Worm (Caenorhabditis elegans) whole organism, L1 larva: Measurements from ENCODE around the gene mtm-3.

Source experiments
- C04F5.9 ChIP-seq: sonication (generic microtip); optimal IDR thresholded peaks from 2 replicates; lab custom pipeline; 2016; ENCODE audit warnings: missing genetic modification characterization, missing compliant biosample characterization
- C16A3.4 ChIP-seq: fragments of 150-350 bp; optimal IDR thresholded peaks from 2 replicates; lab custom pipeline; 2014; ENCODE audit warnings: missing biosample characterization, missing genetic modification characterization
- F16B12.6 ChIP-seq: fragments of 150-350 bp; optimal IDR thresholded peaks from 2 replicates; lab custom pipeline; 2014; ENCODE audit warnings: missing biosample characterization, missing genetic modification characterization
- alr-1 ChIP-seq: fragments of 200-800 bp; sonication (Bioruptor generic); optimal IDR thresholded peaks from 2 replicates; lab custom pipeline; 2018; ENCODE audit warnings: borderline replicate concordance, mild to moderate bottlenecking, missing genetic modification characterization, missing compliant biosample characterization
- ama-1 ChIP-seq: fragments of 150-350 bp; optimal IDR thresholded peaks from 2 replicates; lab custom pipeline; 2014
- blmp-1 ChIP-seq: fragments of 150-350 bp; optimal IDR thresholded peaks from 2 replicates; lab custom pipeline; 2014; ENCODE audit warnings: missing biosample characterization, missing genetic modification characterization
- ceh-82 ChIP-seq, 3 experiments: fragments of 150-350 bp in 1 of 3; sonication (generic microtip) in 2 of 3; optimal IDR thresholded peaks; 2 replicates each; lab custom pipeline; 2014 to 2017; ENCODE audit warnings: missing biosample characterization in 3 of 3, missing genetic modification characterization in 3 of 3
- ceh-90 ChIP-seq: sonication (generic microtip); optimal IDR thresholded peaks from 2 replicates; lab custom pipeline; 2016; ENCODE audit warnings: missing genetic modification characterization, missing compliant biosample characterization
- dpl-1 ChIP-seq, 3 experiments: fragments of 150-350 bp in 2 of 3; sonication (generic microtip) in 1 of 3; optimal IDR thresholded peaks; 2 replicates each; lab custom pipeline; 2014 to 2017; ENCODE audit warnings: missing biosample characterization in 3 of 3, missing genetic modification characterization in 3 of 3, missing genetic modification reagents in 3 of 3
- dsc-1 ChIP-seq: sonication (generic microtip); optimal IDR thresholded peaks from 2 replicates; lab custom pipeline; 2016; ENCODE audit warnings: mild to moderate bottlenecking, missing genetic modification characterization, missing compliant biosample characterization
- efl-1 ChIP-seq, 4 experiments: fragments of 150-350 bp; optimal IDR thresholded peaks in 3 of 4; peaks in 1 of 4; 1 replicate in 1 of 4; 2 replicates in 3 of 4; lab custom pipeline; 2014; ENCODE audit warnings: missing biosample characterization in 2 of 4, missing genetic modification characterization in 2 of 4, missing genetic modification reagents in 2 of 4
- elt-3 ChIP-seq, 6 experiments: fragments of 150-350 bp in 1 of 6; sonication (generic microtip); optimal IDR thresholded peaks; 2 replicates each; lab custom pipeline; 2017 to 2018; ENCODE audit warnings: missing biosample characterization in 6 of 6, missing genetic modification characterization in 6 of 6, inconsistent platforms in 1 of 6
- ets-5 ChIP-seq: fragments of 200-800 bp; sonication (Bioruptor generic); IDR thresholded peaks from 2 replicates; pipeline ENCODE4 v1.3.6; 2022; ENCODE audit warnings: missing genetic modification characterization, missing compliant biosample characterization
- fkh-10 ChIP-seq: sonication (generic microtip); optimal IDR thresholded peaks from 2 replicates; lab custom pipeline; 2017; ENCODE audit warnings: missing biosample characterization, missing genetic modification reagents, missing genetic modification characterization
- grh-1 ChIP-seq: fragments of 200-800 bp; sonication (Bioruptor generic); IDR thresholded peaks from 2 replicates; pipeline ENCODE4 v1.3.6; 2022; ENCODE audit warnings: missing genetic modification reagents, missing genetic modification characterization, missing compliant biosample characterization
- hlh-17 ChIP-seq: fragments of 200-800 bp; sonication (Bioruptor generic); optimal IDR thresholded peaks from 2 replicates; lab custom pipeline; 2018; ENCODE audit warnings: missing genetic modification characterization, mild to moderate bottlenecking, missing compliant biosample characterization, moderate library complexity, borderline replicate concordance
- hlh-4 ChIP-seq: sonication (generic microtip); optimal IDR thresholded peaks from 2 replicates; lab custom pipeline; 2016; ENCODE audit warnings: mild to moderate bottlenecking, missing genetic modification characterization, missing compliant biosample characterization
- hpl-2 ChIP-seq: fragments of 150-350 bp; optimal IDR thresholded peaks from 2 replicates; lab custom pipeline; 2014; ENCODE audit warnings: missing biosample characterization, missing genetic modification reagents, missing genetic modification characterization
- irx-1 ChIP-seq: sonication (generic microtip); optimal IDR thresholded peaks from 2 replicates; lab custom pipeline; 2016; ENCODE audit warnings: missing genetic modification characterization, missing compliant biosample characterization
- isw-1 ChIP-seq: fragments of 200-800 bp; sonication (Bioruptor generic); IDR thresholded peaks from 2 replicates; pipeline ENCODE4 v1.3.6; 2022; ENCODE audit warnings: missing genetic modification characterization, missing compliant biosample characterization
- jun-1 ChIP-seq: fragments of 150-350 bp; optimal IDR thresholded peaks from 2 replicates; lab custom pipeline; 2014; ENCODE audit warnings: missing biosample characterization, missing genetic modification reagents, missing genetic modification characterization
- lin-13 ChIP-seq: fragments of 150-350 bp; optimal IDR thresholded peaks from 2 replicates; lab custom pipeline; 2014; ENCODE audit warnings: missing biosample characterization, missing genetic modification reagents, missing genetic modification characterization
- lin-14 ChIP-seq: fragments of 200-800 bp; sonication (Bioruptor generic); optimal IDR thresholded peaks from 2 replicates; lab custom pipeline; 2018; ENCODE audit warnings: mild to moderate bottlenecking, missing genetic modification characterization, moderate library complexity, missing compliant biosample characterization
- lin-35 ChIP-seq, 2 experiments: fragments of 150-350 bp; optimal IDR thresholded peaks; 2 replicates each; lab custom pipeline; 2014; ENCODE audit warnings: missing biosample characterization in 2 of 2, missing genetic modification characterization in 2 of 2, missing genetic modification reagents in 2 of 2
- lir-3 ChIP-seq: sonication (generic microtip); optimal IDR thresholded peaks from 2 replicates; lab custom pipeline; 2016; ENCODE audit warnings: mild to moderate bottlenecking, missing genetic modification characterization, moderate library complexity, missing compliant biosample characterization; ENCODE audit not compliant: poor library complexity
- lsy-2 ChIP-seq, 2 experiments: fragments of 150-350 bp; optimal IDR thresholded peaks; 2 replicates each; lab custom pipeline; 2014; ENCODE audit warnings: missing biosample characterization in 2 of 2, missing genetic modification characterization in 2 of 2
- mdl-1 ChIP-seq, 2 experiments: fragments of 150-350 bp; optimal IDR thresholded peaks; 2 replicates each; lab custom pipeline; 2014 to 2017; ENCODE audit warnings: missing biosample characterization in 2 of 2, missing genetic modification characterization in 2 of 2, inconsistent platforms in 1 of 2
- mep-1 ChIP-seq: fragments of 150-350 bp; optimal IDR thresholded peaks from 2 replicates; lab custom pipeline; 2014; ENCODE audit warnings: missing biosample characterization, missing genetic modification characterization
- nhr-11 ChIP-seq: fragments of 150-350 bp; optimal IDR thresholded peaks from 2 replicates; lab custom pipeline; 2014; ENCODE audit warnings: missing biosample characterization, missing genetic modification characterization
- nhr-19 ChIP-seq: fragments of 200-800 bp; sonication (Bioruptor generic); conservative IDR thresholded peaks from 2 replicates; pipeline ENCODE4 v1.3.6; 2022; ENCODE audit warnings: missing genetic modification characterization, missing compliant biosample characterization
- nhr-20 ChIP-seq: sonication (generic microtip); optimal IDR thresholded peaks from 2 replicates; lab custom pipeline; 2016; ENCODE audit warnings: mild to moderate bottlenecking, missing genetic modification characterization, missing compliant biosample characterization
- nhr-47 ChIP-seq: sonication (generic microtip); optimal IDR thresholded peaks from 2 replicates; lab custom pipeline; 2016; ENCODE audit warnings: mild to moderate bottlenecking, missing genetic modification characterization, moderate library complexity, missing compliant biosample characterization
- nhr-71 ChIP-seq: sonication (generic microtip); optimal IDR thresholded peaks from 2 replicates; lab custom pipeline; 2016; ENCODE audit warnings: mild to moderate bottlenecking, missing genetic modification characterization, moderate library complexity, missing compliant biosample characterization
- nhr-76 ChIP-seq: sonication (generic microtip); optimal IDR thresholded peaks from 2 replicates; lab custom pipeline; 2017; ENCODE audit warnings: missing biosample characterization, missing genetic modification characterization
- nhr-84 ChIP-seq: sonication (generic microtip); optimal IDR thresholded peaks from 2 replicates; lab custom pipeline; 2017; ENCODE audit warnings: missing biosample characterization, missing genetic modification characterization
- nhr-85 ChIP-seq: sonication (generic microtip); peaks from one replicate; lab custom pipeline; 2016; ENCODE audit warnings: missing genetic modification characterization, inconsistent platforms, missing compliant biosample characterization
- nhr-90 ChIP-seq: sonication (generic microtip); optimal IDR thresholded peaks from 2 replicates; lab custom pipeline; 2016; ENCODE audit warnings: mild to moderate bottlenecking, missing genetic modification characterization, missing compliant biosample characterization; ENCODE audit not compliant: poor library complexity
- pax-3 ChIP-seq: fragments of 200-800 bp; sonication (Bioruptor generic); optimal IDR thresholded peaks from 2 replicates; lab custom pipeline; 2018; ENCODE audit warnings: mild to moderate bottlenecking, missing genetic modification characterization, moderate library complexity, missing compliant biosample characterization
- snu-23 ChIP-seq: sonication (generic microtip); optimal IDR thresholded peaks from 2 replicates; lab custom pipeline; 2016; ENCODE audit warnings: missing genetic modification characterization, missing compliant biosample characterization
- sox-4 ChIP-seq: sonication (generic microtip); optimal IDR thresholded peaks from 2 replicates; lab custom pipeline; 2016; ENCODE audit warnings: missing genetic modification characterization, missing compliant biosample characterization
- tbx-2 ChIP-seq: sonication (generic microtip); optimal IDR thresholded peaks from 2 replicates; lab custom pipeline; 2016; ENCODE audit warnings: missing genetic modification characterization, missing compliant biosample characterization
- tlp-1 ChIP-seq: fragments of 150-350 bp; optimal IDR thresholded peaks from 2 replicates; lab custom pipeline; 2014; ENCODE audit warnings: missing biosample characterization, missing genetic modification characterization
- unc-30 ChIP-seq: sonication (generic microtip); optimal IDR thresholded peaks from 2 replicates; lab custom pipeline; 2017; ENCODE audit warnings: missing biosample characterization, missing genetic modification characterization
- unc-62 ChIP-seq: fragments of 150-350 bp; optimal IDR thresholded peaks from 2 replicates; lab custom pipeline; 2014; ENCODE audit warnings: missing biosample characterization, missing genetic modification reagents, missing genetic modification characterization
- unc-86 ChIP-seq: sonication (generic microtip); optimal IDR thresholded peaks from 2 replicates; lab custom pipeline; 2016; ENCODE audit warnings: missing genetic modification characterization, missing compliant biosample characterization
- xbp-1 ChIP-seq: sonication (generic microtip); optimal IDR thresholded peaks from 2 replicates; lab custom pipeline; 2016; ENCODE audit warnings: missing genetic modification characterization, missing compliant biosample characterization
- ztf-4 ChIP-seq: fragments of 150-350 bp; optimal IDR thresholded peaks from 2 replicates; lab custom pipeline; 2014; ENCODE audit warnings: missing biosample characterization, missing genetic modification characterization

The mtm-3 gene

ce11 chrIII:3812369-3812993 lies 12.2 kb upstream of the mtm-3 start (continued):
- TF ChIP-seq C16A3.4 (tag; lab: Kevin White, UChicago) = no peak
- TF ChIP-seq sox-4 (tag; lab: Kevin White, UChicago) = no peak
- no peak for TF ChIP-seq nhr-47 (tag; lab: Kevin White, UChicago)
- TF ChIP-seq, all 84 proteins: peak for 9

ce11 chrIII:3811375-3811924 lies 11.2 kb upstream of the mtm-3 start:
- TF ChIP-seq fkh-10 (GFP tag; lab: Kevin White, UChicago) = no peak
- TF ChIP-seq alr-1 (tag; lab: Kevin White, UChicago) = no peak
- TF ChIP-seq xbp-1 = no peak
- no peak for TF ChIP-seq hpl-2 (GFP tag; lab: Kevin White, UChicago)
- TF ChIP-seq lin-14 (GFP tag; lab: Kevin White, UChicago) = peak; percentile 83
- peak; percentile 10 for TF ChIP-seq blmp-1 (tag; lab: Kevin White, UChicago)
- peak in 1 of 2 experiments; percentile 23 for TF ChIP-seq lsy-2 (tag; optimal IDR thresholded peaks at IDR 0.05; lab: Kevin White, UChicago)
- TF ChIP-seq elt-3 (tag; optimal IDR thresholded peaks at IDR 0.05; lab: Kevin White, UChicago) = peak in 1 of 6 experiments; percentile 16
- TF ChIP-seq nhr-85 (tag; lab: Kevin White, UChicago) = peak; percentile 92
- TF ChIP-seq lir-3 (tag; lab: Kevin White, UChicago) = no peak
- TF ChIP-seq ceh-82 (tag; optimal IDR thresholded peaks at IDR 0.05; lab: Kevin White, UChicago) = no peak
- no peak for TF ChIP-seq tlp-1 (tag; lab: Kevin White, UChicago)
- TF ChIP-seq grh-1 (GFP tag; lab: Robert Waterston, UW) = 0 out of 2 replicates have a peak, but pooled peaks have one; percentile 37
- TF ChIP-seq tbx-2 (tag; lab: Kevin White, UChicago) = no peak
- TF ChIP-seq ets-5 (GFP tag; lab: Robert Waterston, UW) = no peak
- TF ChIP-seq nhr-19 (GFP tag; lab: Robert Waterston, UW) = 0 out of 2 replicates have a peak, but pooled peaks have one; percentile 4
- TF ChIP-seq ztf-4 = no peak
- peak; percentile 2 for TF ChIP-seq nhr-90
- peak; percentile 29 for TF ChIP-seq nhr-20
- no peak for TF ChIP-seq hlh-17 (GFP tag; lab: Kevin White, UChicago)
- TF ChIP-seq nhr-71 = peak; percentile 14
- TF ChIP-seq nhr-11 = no peak
- TF ChIP-seq unc-30 = no peak
- TF ChIP-seq snu-23 (GFP tag; lab: Kevin White, UChicago) = peak; percentile 38
- TF ChIP-seq F16B12.6 = no peak
- TF ChIP-seq mep-1 (tag; lab: Kevin White, UChicago) = peak; percentile 9
- TF ChIP-seq nhr-76 (tag; lab: Kevin White, UChicago) = no peak
- TF ChIP-seq, all 84 proteins: peak for 12

- peak; percentile 36 for TF ChIP-seq nhr-71
- no peak for TF ChIP-seq pax-3 (tag; lab: Kevin White, UChicago)
- no peak for TF ChIP-seq lin-13 (GFP tag; lab: Kevin White, UChicago)
- TF ChIP-seq irx-1 (tag; lab: Kevin White, UChicago) = no peak
- TF ChIP-seq ama-1 = no peak
- TF ChIP-seq mdl-1 (tag; optimal IDR thresholded peaks at IDR 0.05; lab: Kevin White, UChicago) = no peak
- TF ChIP-seq fkh-10 (GFP tag; lab: Kevin White, UChicago) = no peak
- TF ChIP-seq snu-23 (GFP tag; lab: Kevin White, UChicago) = peak; percentile 47
- no peak for TF ChIP-seq nhr-84 (tag; lab: Kevin White, UChicago)
- TF ChIP-seq lin-35 (GFP tag; optimal IDR thresholded peaks at IDR 0.05; lab: Kevin White, UChicago) = no peak
- TF ChIP-seq jun-1 (tag; lab: Kevin White, UChicago) = no peak
- TF ChIP-seq C16A3.4 (tag; lab: Kevin White, UChicago) = no peak
- no peak for TF ChIP-seq unc-86 (tag; lab: Kevin White, UChicago)
- TF ChIP-seq dsc-1 = no peak
- TF ChIP-seq unc-62 (GFP tag; lab: Kevin White, UChicago) = no peak
- TF ChIP-seq C04F5.9 (tag; lab: Kevin White, UChicago) = no peak
- TF ChIP-seq isw-1 (GFP tag; lab: Robert Waterston, UW) = no peak
- peak; percentile 54 for TF ChIP-seq lin-14 (GFP tag; lab: Kevin White, UChicago)
- TF ChIP-seq hlh-4 = no peak
- TF ChIP-seq nhr-47 (tag; lab: Kevin White, UChicago) = peak; percentile 6
- TF ChIP-seq tlp-1 (tag; lab: Kevin White, UChicago) = no peak
- TF ChIP-seq efl-1 (optimal IDR thresholded peaks at IDR 0.05; lab: Kevin White, UChicago) = peak in 1 of 2 experiments; percentile 8
- TF ChIP-seq efl-1 (GFP tag; optimal IDR thresholded peaks at IDR 0.05 in 1 of 2; lab: Kevin White, UChicago) = no peak
- no peak for TF ChIP-seq ceh-90 (tag; lab: Kevin White, UChicago)
- TF ChIP-seq blmp-1 (tag; lab: Kevin White, UChicago) = peak; percentile 61
- peak; percentile 93 for TF ChIP-seq nhr-85 (tag; lab: Kevin White, UChicago)
- TF ChIP-seq dpl-1 (GFP tag; optimal IDR thresholded peaks at IDR 0.05; lab: Kevin White, UChicago) = no peak
Measured at ce11 chrIII:3809008-3809407, 8.7 kb upstream of the mtm-3 start, which contains the start of gene toh-1. toh-1 (minus strand) TSS chrIII:3809030.
